Worm (Caenorhabditis elegans): ENCODE data around the gene ufbp-1.
A peak's percentile ranks its signal among the peaks of the same experiment; 100 is the strongest.

The ufbp-1 gene

DNA sequence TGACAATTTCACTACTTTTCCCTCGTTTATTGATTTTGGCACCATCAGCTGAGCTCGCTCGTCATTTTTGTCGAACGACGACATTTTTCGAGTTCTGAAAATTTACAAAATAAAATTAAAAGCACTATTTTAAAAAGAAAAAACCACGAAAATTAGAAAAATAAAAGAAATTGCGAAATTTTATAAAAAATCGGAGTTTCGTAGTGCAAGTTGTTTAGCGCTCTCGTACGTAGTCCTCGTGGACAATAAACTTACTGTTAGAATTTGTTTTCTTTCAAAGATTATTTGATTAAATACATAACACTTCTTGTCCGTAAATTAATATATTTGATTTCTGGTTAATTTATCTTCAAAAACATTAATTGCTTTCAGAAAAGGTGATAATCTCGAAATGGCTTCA, 46.8 kb upstream of the ufbp-1 start, which contains the start of the genes ess-2 and F42H10.2 (continued):
- TF ChIP-seq ztf-11 (tag; optimal IDR thresholded peaks at IDR 0.05) (no peak), nhr-237 (tag; optimal IDR thresholded peaks at IDR 0.05) (no peak), egl-13 (tag; optimal IDR thresholded peaks at IDR 0.05) (no peak), isw-1 (GFP tag; IDR thresholded peaks at IDR 0.05) (peak; percentile 21; the same call in 1 of the 2 replicates), ets-5 (GFP tag; IDR thresholded peaks at IDR 0.05) (no peak), C16A3.4 (tag; optimal IDR thresholded peaks at IDR 0.05) (peak; percentile 67), irx-1 (tag; optimal IDR thresholded peaks at IDR 0.05) (no peak), mdl-1 (tag; optimal IDR thresholded peaks at IDR 0.05) (no peak), C34B4.2 (tag; optimal IDR thresholded peaks at IDR 0.05) (no peak), zip-4 (GFP tag; optimal IDR thresholded peaks at IDR 0.05) (peak; percentile 83), tbx-2 (tag; optimal IDR thresholded peaks at IDR 0.05) (no peak), tlp-1 (tag; optimal IDR thresholded peaks at IDR 0.05) (no peak), C04F5.9 (tag; optimal IDR thresholded peaks at IDR 0.05) (no peak), lir-3 (tag; optimal IDR thresholded peaks at IDR 0.05; ENCODE audit: poor library complexity) (no peak), snu-23 (GFP tag; optimal IDR thresholded peaks at IDR 0.05) (peak; percentile 62), nhr-90 (tag; optimal IDR thresholded peaks at IDR 0.05; ENCODE audit: poor library complexity) (no peak), grh-1 (GFP tag; IDR thresholded peaks at IDR 0.05) (no peak), nhr-77 (tag; optimal IDR thresholded peaks at IDR 0.05) (no peak), efl-3 (GFP tag; optimal IDR thresholded peaks at IDR 0.05) (no peak), ceh-90 (tag; optimal IDR thresholded peaks at IDR 0.05) (no peak), pag-3 (tag; optimal IDR thresholded peaks at IDR 0.05; ENCODE audit: borderline replicate concordance, insufficient read depth) (no peak), fos-1 (tag; optimal IDR thresholded peaks at IDR 0.05) (no peak), unc-62 (GFP tag; optimal IDR thresholded peaks at IDR 0.05) (no peak), elt-2 (tag; optimal IDR thresholded peaks at IDR 0.05) (no peak), fkh-4 (tag; optimal IDR thresholded peaks at IDR 0.05; ENCODE audit: borderline replicate concordance) (no peak), nhr-84 (tag; optimal IDR thresholded peaks at IDR 0.05) (no peak), efl-1 (optimal IDR thresholded peaks at IDR 0.05) (peak; percentile 54 to 56), efl-1 (GFP tag; optimal IDR thresholded peaks at IDR 0.05 in 1 of 2) (peak; percentile 52 to 93), ceh-88 (GFP tag; IDR thresholded peaks at IDR 0.05) (no peak), mef-2 (tag; optimal IDR thresholded peaks at IDR 0.05) (no peak), skn-1 (tag; optimal IDR thresholded peaks at IDR 0.05) (peak; percentile 82), rnt-1 (tag; optimal IDR thresholded peaks at IDR 0.05) (peak; percentile 40), pqm-1 (tag; optimal IDR thresholded peaks at IDR 0.05) (no peak), lin-15B (tag; optimal IDR thresholded peaks at IDR 0.05) (peak; percentile 71), ama-1 (optimal IDR thresholded peaks at IDR 0.05) (no peak), ceh-8 (GFP tag; optimal IDR thresholded peaks at IDR 0.05) (no peak), unc-86 (tag; optimal IDR thresholded peaks at IDR 0.05) (no peak), blmp-1 (tag; optimal IDR thresholded peaks at IDR 0.05) (peak; percentile 54), swsn-7 (tag; optimal IDR thresholded peaks at IDR 0.05) (peak; percentile 43), pax-3 (tag; optimal IDR thresholded peaks at IDR 0.05) (no peak), elt-3 (tag; optimal IDR thresholded peaks at IDR 0.05) (peak in 1 of 6 experiments; percentile 26), nhr-71 (tag; optimal IDR thresholded peaks at IDR 0.05) (peak; percentile 53), fkh-10 (GFP tag; optimal IDR thresholded peaks at IDR 0.05) (no peak), lin-35 (GFP tag; optimal IDR thresholded peaks at IDR 0.05) (peak; percentile 55 to 74), unc-30 (tag; optimal IDR thresholded peaks at IDR 0.05) (no peak), nhr-47 (tag; optimal IDR thresholded peaks at IDR 0.05) (peak; percentile 31), sox-4 (tag; optimal IDR thresholded peaks at IDR 0.05) (no peak), vab-15 (tag; optimal IDR thresholded peaks at IDR 0.05) (no peak), hpl-2 (GFP tag; optimal IDR thresholded peaks at IDR 0.05) (no peak), nhr-28 (tag; optimal IDR thresholded peaks at IDR 0.05) (no peak), sup-37 (GFP tag; optimal IDR thresholded peaks at IDR 0.05) (no peak), zag-1 (tag; optimal IDR thresholded peaks at IDR 0.05) (no peak), nhr-12 (tag; optimal IDR thresholded peaks at IDR 0.05) (no peak), aha-1 (tag; optimal IDR thresholded peaks at IDR 0.05) (no peak), jun-1 (tag; optimal IDR thresholded peaks at IDR 0.05) (no peak)
